Worm (Caenorhabditis elegans): ENCODE results near the gene nfx-1.

ce11 chrIII:6356764-6357163 is 18.4 kb upstream of the nfx-1 start:
- TF ChIP-seq B0261.1 (tag; optimal IDR thresholded peaks at IDR 0.05) = no peak
- no peak for TF ChIP-seq rcor-1 (GFP tag; IDR thresholded peaks at IDR 0.05)
- TF ChIP-seq dpl-1 (GFP tag; optimal IDR thresholded peaks at IDR 0.05) = no peak
- no peak for TF ChIP-seq hmg-20 (GFP tag; IDR thresholded peaks at IDR 0.05)
- no peak for TF ChIP-seq lin-35 (GFP tag; optimal IDR thresholded peaks at IDR 0.05)
- TF ChIP-seq die-1 (tag; optimal IDR thresholded peaks at IDR 0.05) = no peak
- TF ChIP-seq mes-4 (tag; optimal IDR thresholded peaks at IDR 0.05) = no peak
- no peak for TF ChIP-seq pha-4 (tag; optimal IDR thresholded peaks at IDR 0.05)
- TF ChIP-seq ceh-27 (GFP tag; optimal IDR thresholded peaks at IDR 0.05) = no peak
- no peak for TF ChIP-seq F23B12.7 (tag; optimal IDR thresholded peaks at IDR 0.05; ENCODE audit: insufficient read depth)

All from whole organism, young adult.